Fruit fly (Drosophila melanogaster) whole organism: ENCODE data around the gene CG13005.

Experiments used
- pan ChIP-seq: fragments of >200 bp; optimal IDR thresholded peaks from 2 replicates; lab custom pipeline; 2017
- psq ChIP-seq: fragments of >200 bp; optimal IDR thresholded peaks from 2 replicates; lab custom pipeline; 2017

DNA sequence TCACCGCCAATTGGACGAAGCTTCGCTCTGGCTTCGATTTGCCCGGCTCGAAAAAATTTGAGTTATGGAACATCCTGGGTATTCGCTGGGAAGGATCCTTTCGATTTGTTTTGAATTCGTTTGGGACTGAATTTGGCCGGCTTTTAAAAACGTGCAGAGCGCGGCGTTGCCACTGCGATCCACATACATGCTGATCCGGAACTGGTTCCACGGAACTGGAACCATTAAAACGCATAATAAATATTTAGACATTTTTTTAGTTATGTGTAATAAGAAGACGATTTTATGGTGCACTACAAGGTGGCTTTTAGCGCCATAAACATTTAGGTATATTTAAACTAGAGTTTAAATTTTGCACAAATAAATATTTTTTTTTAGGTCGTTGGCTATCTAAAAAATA, 12.4 kb upstream of the CG13005 start, which contains the start of gene Rrp45:
- TF ChIP-seq psq (lab: Kevin White, UChicago): no peak
- TF ChIP-seq pan (lab: Kevin White, UChicago): no peak
